Worm (Caenorhabditis elegans): Measurements from ENCODE around the gene F11D5.5.

The F11D5.5 gene

DNA sequence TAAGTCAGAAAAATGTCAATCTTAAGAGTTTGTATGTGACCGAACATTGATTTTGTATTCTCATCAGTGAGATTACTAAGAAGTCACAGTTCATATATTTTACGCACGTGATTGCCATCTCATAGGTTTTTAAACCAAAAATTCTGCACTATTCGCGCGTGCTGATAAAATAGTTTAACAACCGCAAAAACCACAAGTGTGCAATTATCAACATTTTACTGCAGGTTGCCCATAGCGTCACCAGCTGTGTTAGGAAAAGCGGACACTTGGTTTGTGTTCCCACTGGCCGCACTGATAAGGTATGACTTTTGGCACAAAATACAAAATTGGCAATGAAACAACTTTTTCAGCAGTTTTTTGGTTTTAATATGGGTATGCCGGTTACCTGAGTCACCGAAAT is 11.7 kb upstream of the F11D5.5 start:
- TF ChIP-seq nhr-28 (tag; optimal IDR thresholded peaks at IDR 0.05) (no peak), blmp-1 (tag; optimal IDR thresholded peaks at IDR 0.05) (no peak), ceh-43 (GFP tag; optimal IDR thresholded peaks at IDR 0.05) (no peak), cnd-1 (tag; optimal IDR thresholded peaks at IDR 0.05) (no peak)

DNA sequence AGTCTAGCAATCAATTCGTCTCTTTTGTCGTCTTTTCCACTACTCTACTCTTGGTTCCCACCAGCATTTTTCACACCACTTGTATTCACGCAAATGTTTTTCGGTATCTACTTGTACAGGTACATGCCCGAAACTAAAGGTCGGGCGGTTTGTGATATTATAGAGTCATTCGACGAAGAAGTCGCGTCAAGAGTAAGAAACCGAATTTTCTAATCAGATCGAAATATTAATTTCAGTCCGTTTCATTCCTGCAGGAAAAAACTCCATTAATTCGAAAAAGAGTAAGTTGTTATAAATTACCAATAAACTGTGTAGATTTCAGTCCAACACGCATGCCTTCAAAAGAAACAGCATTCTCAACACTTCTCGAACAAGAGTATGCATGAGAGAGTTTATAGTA is 9.9 kb upstream of the F11D5.5 start:
- no peak for TF ChIP-seq elt-3 (tag; optimal IDR thresholded peaks at IDR 0.05)
- no peak for TF ChIP-seq sptf-1 (tag; optimal IDR thresholded peaks at IDR 0.05)
- TF ChIP-seq zip-8 (tag; optimal IDR thresholded peaks at IDR 0.05), result no peak
- TF ChIP-seq lin-32 (GFP tag; optimal IDR thresholded peaks at IDR 0.05), result no peak
- no peak for TF ChIP-seq ceh-83 (GFP tag; optimal IDR thresholded peaks at IDR 0.05)
- TF ChIP-seq mep-1 (tag; optimal IDR thresholded peaks at IDR 0.05), result no peak
- no peak for TF ChIP-seq tbx-8 (GFP tag; optimal IDR thresholded peaks at IDR 0.05)
- TF ChIP-seq mab-5 (tag; optimal IDR thresholded peaks at IDR 0.05), result no peak
- TF ChIP-seq ztf-11 (tag; optimal IDR thresholded peaks at IDR 0.05), result no peak
- no peak for TF ChIP-seq lin-13 (tag; optimal IDR thresholded peaks at IDR 0.05)
- no peak for TF ChIP-seq elt-1 (tag; optimal IDR thresholded peaks at IDR 0.05; ENCODE audit: borderline replicate concordance, insufficient read depth)
- TF ChIP-seq nhr-237 (tag; optimal IDR thresholded peaks at IDR 0.05), result no peak
- TF ChIP-seq ceh-43 (GFP tag; optimal IDR thresholded peaks at IDR 0.05), result no peak
- TF ChIP-seq unc-39 (tag; optimal IDR thresholded peaks at IDR 0.05), result no peak
- TF ChIP-seq cnd-1 (tag; optimal IDR thresholded peaks at IDR 0.05), result no peak
- TF ChIP-seq blmp-1 (tag; optimal IDR thresholded peaks at IDR 0.05), result no peak
- no peak for TF ChIP-seq snpc-4 (tag; optimal IDR thresholded peaks at IDR 0.05)
- no peak for TF ChIP-seq ham-2 (GFP tag; optimal IDR thresholded peaks at IDR 0.05)
- TF ChIP-seq hlh-1 (tag; optimal IDR thresholded peaks at IDR 0.05), result no peak
- no peak for TF ChIP-seq M03D4.4 (tag; optimal IDR thresholded peaks at IDR 0.05)

DNA sequence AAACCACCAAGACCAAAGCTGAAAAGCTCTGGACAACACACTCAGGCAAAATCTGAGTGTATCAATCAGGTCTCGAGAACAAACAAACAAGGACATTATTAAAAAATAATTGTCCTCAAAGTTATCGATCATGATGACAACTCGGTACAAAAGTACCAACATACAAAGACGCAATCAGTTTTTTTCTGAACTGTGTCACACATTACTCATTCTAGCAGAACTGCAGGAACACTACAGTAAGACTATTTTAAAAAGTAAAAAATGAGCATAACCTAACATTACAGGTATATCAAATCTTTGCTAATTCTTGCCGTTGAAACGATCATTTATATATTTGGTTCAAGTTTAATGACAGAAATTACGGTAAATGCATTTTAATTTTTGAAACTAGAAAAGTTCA is 5.7 kb upstream of the F11D5.5 start, which contains the start of gene K09C4.2:
Gene K09C4.2 (plus strand): TSS at position 301 of the 400 bp plus-strand sequence.
- no peak for TF ChIP-seq unc-62 (GFP tag; optimal IDR thresholded peaks at IDR 0.05)
- TF ChIP-seq mab-5 (tag; optimal IDR thresholded peaks at IDR 0.05), result no peak
- no peak for TF ChIP-seq M03D4.4 (tag; optimal IDR thresholded peaks at IDR 0.05)
- TF ChIP-seq ztf-11 (tag; optimal IDR thresholded peaks at IDR 0.05), result no peak
- no peak for TF ChIP-seq sem-2 (GFP tag; optimal IDR thresholded peaks at IDR 0.05)
- no peak for TF ChIP-seq elt-3 (tag; optimal IDR thresholded peaks at IDR 0.05)
- TF ChIP-seq zip-8 (tag; optimal IDR thresholded peaks at IDR 0.05), result no peak

DNA sequence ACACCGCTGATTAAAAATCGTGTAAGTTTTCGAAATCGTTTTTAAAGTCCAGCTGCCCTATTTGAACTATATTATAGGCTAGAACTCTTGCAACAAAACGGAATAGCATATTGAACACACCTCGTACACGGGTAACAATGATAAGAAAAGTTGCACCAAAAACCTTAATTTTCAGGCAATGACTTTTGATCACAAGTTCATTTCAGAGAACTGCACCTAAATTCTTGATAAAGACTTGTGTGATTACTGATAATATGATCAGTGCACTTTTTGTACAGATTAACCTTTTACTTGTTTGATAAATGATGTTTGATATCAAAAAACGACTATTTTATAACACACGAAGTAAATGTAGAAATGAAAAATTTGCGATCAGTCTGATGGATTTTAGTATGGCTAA is 4.1 kb upstream of the F11D5.5 start:
- no peak for TF ChIP-seq nhr-28 (tag; optimal IDR thresholded peaks at IDR 0.05)

DNA sequence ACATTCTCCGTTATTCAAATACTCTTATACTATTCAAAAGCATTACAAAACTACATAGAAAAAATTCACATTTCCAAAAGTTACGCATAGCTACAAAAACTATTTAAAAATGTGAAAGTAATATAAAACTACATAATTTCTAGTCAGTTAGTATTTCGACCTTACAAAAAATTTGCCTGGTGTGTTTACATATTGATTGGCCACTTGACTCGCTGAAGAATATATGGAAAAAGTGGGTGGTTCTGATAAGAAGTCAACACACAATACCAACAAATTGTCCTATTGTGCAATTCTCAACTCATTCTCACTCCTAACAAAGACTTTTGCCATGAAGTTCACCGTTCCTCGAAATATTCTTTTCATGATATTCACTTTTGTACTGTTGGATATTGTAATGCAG is 3.3 kb upstream of the F11D5.5 start, which contains the start of gene K09C4.1:
Gene K09C4.1 (plus strand): TSS at position 301 of the 400 bp plus-strand sequence.
- TF ChIP-seq unc-39 (tag; optimal IDR thresholded peaks at IDR 0.05) (no peak), hlh-1 (tag; optimal IDR thresholded peaks at IDR 0.05) (no peak), M03D4.4 (tag; optimal IDR thresholded peaks at IDR 0.05) (no peak), nhr-28 (tag; optimal IDR thresholded peaks at IDR 0.05) (no peak), ces-1 (GFP tag; optimal IDR thresholded peaks at IDR 0.05) (no peak), lin-32 (GFP tag; optimal IDR thresholded peaks at IDR 0.05) (no peak), mab-5 (tag; optimal IDR thresholded peaks at IDR 0.05) (no peak), ceh-83 (GFP tag; optimal IDR thresholded peaks at IDR 0.05) (no peak), mls-2 (tag; optimal IDR thresholded peaks at IDR 0.05) (no peak), drap-1 (GFP tag; optimal IDR thresholded peaks at IDR 0.05) (no peak), mep-1 (tag; optimal IDR thresholded peaks at IDR 0.05) (no peak), ceh-43 (GFP tag; optimal IDR thresholded peaks at IDR 0.05) (no peak), blmp-1 (tag; optimal IDR thresholded peaks at IDR 0.05) (no peak), sptf-1 (tag; optimal IDR thresholded peaks at IDR 0.05) (no peak), ceh-39 (tag; optimal IDR thresholded peaks at IDR 0.05) (no peak), ztf-11 (tag; optimal IDR thresholded peaks at IDR 0.05) (no peak), zip-8 (tag; optimal IDR thresholded peaks at IDR 0.05) (no peak)

DNA sequence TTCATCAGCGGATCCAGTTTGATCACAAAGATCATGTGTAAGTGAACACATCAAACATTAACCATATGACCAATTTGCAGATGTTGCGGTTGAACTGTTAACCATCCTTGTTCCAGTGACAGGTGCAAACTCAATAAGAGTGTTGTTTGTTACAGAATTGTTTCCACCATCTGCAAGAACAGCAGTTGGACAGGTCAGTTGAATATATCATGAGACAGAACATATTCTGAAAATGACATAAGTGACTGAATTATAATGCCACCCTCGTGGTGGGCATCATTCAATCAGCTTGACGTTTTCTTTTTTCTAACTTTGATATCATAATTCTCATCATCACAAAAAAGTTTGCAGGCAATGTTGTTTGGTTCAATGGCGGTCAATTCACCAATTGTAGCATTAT is 1.3 kb upstream of the F11D5.5 start:
- TF ChIP-seq drap-1 (GFP tag; optimal IDR thresholded peaks at IDR 0.05) (no peak), mab-5 (tag; optimal IDR thresholded peaks at IDR 0.05) (no peak), ceh-83 (GFP tag; optimal IDR thresholded peaks at IDR 0.05) (no peak), nhr-76 (tag; optimal IDR thresholded peaks at IDR 0.05) (no peak), mls-2 (tag; optimal IDR thresholded peaks at IDR 0.05) (no peak)

Measured in whole organism, mixed stage, embryonic.